Fruit fly (Drosophila melanogaster) whole organism, wandering third instar larva: Measurements from ENCODE around the gene Josd.

Experiments
- Abd-B ChIP-seq: fragments of >200 bp; optimal IDR thresholded peaks from 2 replicates; lab custom pipeline; 2017; ENCODE audit warnings: missing biosample characterization, missing genetic modification characterization
- CG32264 ChIP-seq: fragments of 200-800 bp; sonication (Bioruptor generic); optimal IDR thresholded peaks from 2 replicates; lab custom pipeline; 2016; ENCODE audit warnings: missing biosample characterization, missing genetic modification characterization
- CG9705 ChIP-seq: fragments of 200-800 bp; sonication (Bioruptor generic); optimal IDR thresholded peaks from 2 replicates; lab custom pipeline; 2018; ENCODE audit warnings: missing biosample characterization, mild to moderate bottlenecking, missing genetic modification characterization
- CrebA ChIP-seq: fragments of 200-800 bp; sonication (Bioruptor generic); optimal IDR thresholded peaks from 2 replicates; lab custom pipeline; 2016; ENCODE audit warnings: missing biosample characterization, mild to moderate bottlenecking, missing genetic modification characterization, borderline replicate concordance
- Dfd ChIP-seq: fragments of >200 bp; optimal IDR thresholded peaks from 2 replicates; lab custom pipeline; 2017; ENCODE audit warnings: missing biosample characterization, missing genetic modification characterization
- Dif ChIP-seq: fragments of 200-275, 200-300 bp; sonication (Bioruptor generic); optimal IDR thresholded peaks from 2 replicates; lab custom pipeline; 2018; ENCODE audit warnings: missing biosample characterization, missing genetic modification characterization; ENCODE audit not compliant: partially characterized antibody
- GATAd ChIP-seq: sonication (Bioruptor generic); optimal IDR thresholded peaks from 2 replicates; lab custom pipeline; 2016; ENCODE audit warnings: missing biosample characterization, missing genetic modification characterization
- HLH106 ChIP-seq: fragments of 200-800 bp; optimal IDR thresholded peaks from 3 replicates; lab custom pipeline; 2019; ENCODE audit warnings: missing biosample characterization, mild to moderate bottlenecking, missing genetic modification characterization, moderate library complexity
- Hnf4 ChIP-seq: fragments of 200-800 bp; sonication (Bioruptor generic); optimal IDR thresholded peaks from 2 replicates; lab custom pipeline; 2016; ENCODE audit warnings: missing biosample characterization, mild to moderate bottlenecking, missing genetic modification characterization
- Hr78 ChIP-seq: fragments of >200 bp; optimal IDR thresholded peaks from 2 replicates; lab custom pipeline; 2017; ENCODE audit warnings: missing biosample characterization, missing genetic modification characterization
- Hr83 ChIP-seq: fragments of 200-300 bp; sonication (Bioruptor generic); optimal IDR thresholded peaks from 2 replicates; lab custom pipeline; 2016; ENCODE audit warnings: missing biosample characterization, mild to moderate bottlenecking, missing genetic modification characterization, moderate library complexity; ENCODE audit not compliant: poor library complexity, severe bottlenecking
- Jra ChIP-seq: sonication (Bioruptor generic); optimal IDR thresholded peaks from 2 replicates; lab custom pipeline; 2016; ENCODE audit warnings: missing biosample characterization, missing genetic modification characterization
- Mio ChIP-seq: sonication (Bioruptor generic); optimal IDR thresholded peaks from 2 replicates; lab custom pipeline; 2016; ENCODE audit warnings: missing biosample characterization, missing genetic modification characterization
- Myc ChIP-seq: fragments of >200 bp; optimal IDR thresholded peaks from 2 replicates; lab custom pipeline; 2017
- N ChIP-seq: fragments of >200 bp; optimal IDR thresholded peaks from 2 replicates; lab custom pipeline; 2018; ENCODE audit warnings: missing biosample characterization, missing external identifiers, missing genetic modification characterization
- OdsH ChIP-seq: fragments of 200-800 bp; sonication (Bioruptor generic); optimal IDR thresholded peaks from 2 replicates; lab custom pipeline; 2016; ENCODE audit warnings: missing biosample characterization, mild to moderate bottlenecking, missing genetic modification characterization
- Rel ChIP-seq, 2 experiments: fragments of 200-800 bp; sonication (Bioruptor generic) in 1 of 2; optimal IDR thresholded peaks; 2 replicates in 1 of 2; 3 replicates in 1 of 2; lab custom pipeline; 2016 to 2019; ENCODE audit warnings: mild to moderate bottlenecking in 2 of 2, missing biosample characterization in 2 of 2, missing genetic modification characterization in 2 of 2, moderate library complexity in 1 of 2
- Sp1 ChIP-seq: fragments of 200-800 bp; sonication (Bioruptor generic); optimal IDR thresholded peaks from 3 replicates; lab custom pipeline; 2019; ENCODE audit warnings: missing biosample characterization, mild to moderate bottlenecking, missing genetic modification characterization, moderate library complexity
- Vsx2 ChIP-seq: fragments of 200-300, 225-300 bp; sonication (Bioruptor generic); optimal IDR thresholded peaks from 2 replicates; lab custom pipeline; 2018; ENCODE audit warnings: missing biosample characterization, missing genetic modification characterization; ENCODE audit not compliant: partially characterized antibody
- br ChIP-seq: fragments of 200-800 bp; sonication (Bioruptor generic); optimal IDR thresholded peaks from 2 replicates; lab custom pipeline; 2016; ENCODE audit warnings: missing biosample characterization, missing genetic modification characterization
- brk ChIP-seq: fragments of 200-800 bp; sonication (Bioruptor generic); optimal IDR thresholded peaks from 2 replicates; lab custom pipeline; 2016; ENCODE audit warnings: missing biosample characterization, mild to moderate bottlenecking, missing genetic modification characterization
- dl ChIP-seq, 2 experiments: fragments of 175-275, 200-275 bp in 1 of 2; fragments of 200-275 bp in 1 of 2; sonication (Bioruptor generic); optimal IDR thresholded peaks; lab custom pipeline; 2018; ENCODE audit warnings: mild to moderate bottlenecking in 2 of 2, missing biosample characterization in 2 of 2, missing genetic modification characterization in 2 of 2, moderate library complexity in 2 of 2; ENCODE audit not compliant: partially characterized antibody in 2 of 2, insufficient read depth in 1 of 2
- dmrt93B ChIP-seq: fragments of 200-800 bp; sonication (Bioruptor generic); optimal IDR thresholded peaks from 2 replicates; lab custom pipeline; 2018; ENCODE audit warnings: missing biosample characterization, mild to moderate bottlenecking, missing genetic modification characterization
- dsf ChIP-seq: sonication (Bioruptor generic); optimal IDR thresholded peaks from 2 replicates; lab custom pipeline; 2016; ENCODE audit warnings: missing biosample characterization, missing genetic modification characterization, borderline replicate concordance
- ey ChIP-seq: fragments of 200-800 bp; sonication (Bioruptor generic); optimal IDR thresholded peaks from 2 replicates; lab custom pipeline; 2016; ENCODE audit warnings: missing biosample characterization, missing genetic modification characterization
- foxo ChIP-seq, 2 experiments: fragments of 200-800 bp; sonication (Bioruptor generic); optimal IDR thresholded peaks; 2 replicates in 1 of 2; 3 replicates in 1 of 2; lab custom pipeline; 2016 to 2017; ENCODE audit warnings: missing biosample characterization in 2 of 2, missing genetic modification characterization in 2 of 2
- fru ChIP-seq: fragments of 200-800 bp; sonication (Bioruptor generic); optimal IDR thresholded peaks from 3 replicates; lab custom pipeline; 2016; ENCODE audit warnings: missing biosample characterization, mild to moderate bottlenecking, missing genetic modification characterization
- h ChIP-seq: fragments of 200-800 bp; sonication (Bioruptor generic); optimal IDR thresholded peaks from 3 replicates; lab custom pipeline; 2016; ENCODE audit warnings: missing biosample characterization, mild to moderate bottlenecking, missing genetic modification characterization
- jim ChIP-seq: fragments of 175-275, 200-325 bp; sonication (Bioruptor generic); optimal IDR thresholded peaks from 2 replicates; lab custom pipeline; 2016; ENCODE audit warnings: missing biosample characterization, mild to moderate bottlenecking, missing genetic modification characterization
- lola ChIP-seq: fragments of >200 bp; optimal IDR thresholded peaks from 2 replicates; lab custom pipeline; 2017; ENCODE audit warnings: missing biosample characterization, missing genetic modification characterization
- pan ChIP-seq: fragments of >200 bp; optimal IDR thresholded peaks from 2 replicates; lab custom pipeline; 2017
- psq ChIP-seq: fragments of 200-800 bp; sonication (Bioruptor generic); optimal IDR thresholded peaks from 3 replicates; lab custom pipeline; 2017; ENCODE audit warnings: missing biosample characterization, mild to moderate bottlenecking, missing genetic modification characterization, moderate library complexity
- rgr ChIP-seq: fragments of 200-800 bp; sonication (Bioruptor generic); optimal IDR thresholded peaks from 3 replicates; lab custom pipeline; 2016; ENCODE audit warnings: missing biosample characterization, mild to moderate bottlenecking, missing genetic modification characterization
- sage ChIP-seq: fragments of 200-800 bp; sonication (Bioruptor generic); optimal IDR thresholded peaks from 2 replicates; lab custom pipeline; 2016; ENCODE audit warnings: missing biosample characterization, mild to moderate bottlenecking, missing genetic modification characterization
- sv ChIP-seq: fragments of 200-800 bp; sonication (Bioruptor generic); optimal IDR thresholded peaks from 3 replicates; lab custom pipeline; 2016; ENCODE audit warnings: missing biosample characterization, missing genetic modification characterization
- tai ChIP-seq: sonication (Bioruptor generic); optimal IDR thresholded peaks from 2 replicates; lab custom pipeline; 2016; ENCODE audit warnings: missing biosample characterization, missing genetic modification characterization
- usp ChIP-seq: fragments of >200 bp; optimal IDR thresholded peaks from 2 replicates; lab custom pipeline; 2017; ENCODE audit warnings: missing biosample characterization, missing genetic modification characterization
- woc ChIP-seq: sonication (Bioruptor generic); optimal IDR thresholded peaks from 2 replicates; lab custom pipeline; 2016; ENCODE audit warnings: missing biosample characterization, mild to moderate bottlenecking, missing genetic modification characterization

Josd gene

dm6 chrX:6266092-6266491 is 5.1 kb downstream of the Josd start:
- no peak for TF ChIP-seq br (GFP tag; lab: Kevin White, UChicago)
- TF ChIP-seq HLH106: no peak
- TF ChIP-seq GATAd (GFP tag; lab: Kevin White, UChicago): no peak
- no peak for TF ChIP-seq N (GFP tag; lab: Kevin White, UChicago)
- no peak for TF ChIP-seq Hr78
- no peak for TF ChIP-seq Jra (GFP tag; lab: Kevin White, UChicago)
- no peak for TF ChIP-seq Rel (GFP tag; optimal IDR thresholded peaks at IDR 0.05; lab: Kevin White, UChicago)
- TF ChIP-seq Rel (tag; optimal IDR thresholded peaks at IDR 0.05; lab: Kevin White, UChicago): no peak
- no peak for TF ChIP-seq ey (GFP tag; lab: Kevin White, UChicago)
- TF ChIP-seq psq: no peak
- no peak for TF ChIP-seq CG32264
- no peak for TF ChIP-seq dsf (GFP tag; lab: Kevin White, UChicago)
- no peak for TF ChIP-seq lola
- TF ChIP-seq Dif (GFP tag; lab: Kevin White, UChicago): no peak
- no peak for TF ChIP-seq Myc (lab: Kevin White, UChicago)
- TF ChIP-seq dmrt93B (GFP tag; lab: Kevin White, UChicago): no peak
- no peak for TF ChIP-seq Hnf4 (GFP tag; lab: Kevin White, UChicago)
- no peak for TF ChIP-seq Sp1 (GFP tag; lab: Kevin White, UChicago)
- TF ChIP-seq tai (GFP tag; lab: Kevin White, UChicago): no peak
- TF ChIP-seq fru (GFP tag; lab: Kevin White, UChicago): no peak
- no peak for TF ChIP-seq h

- TF ChIP-seq psq (no peak), dmrt93B (GFP tag; lab: Kevin White, UChicago) (no peak), brk (no peak), tai (GFP tag; lab: Kevin White, UChicago) (no peak), Rel (GFP tag; optimal IDR thresholded peaks at IDR 0.05; lab: Kevin White, UChicago) (no peak), Rel (tag; optimal IDR thresholded peaks at IDR 0.05; lab: Kevin White, UChicago) (no peak), sage (no peak), CG32264 (no peak), foxo (GFP tag; optimal IDR thresholded peaks at IDR 0.05; lab: Kevin White, UChicago) (peak in 1 of 2 experiments; percentile 60), Jra (GFP tag; lab: Kevin White, UChicago) (no peak), jim (GFP tag; lab: Kevin White, UChicago) (no peak), Myc (lab: Kevin White, UChicago) (no peak), Dif (GFP tag; lab: Kevin White, UChicago) (no peak), HLH106 (peak; percentile 65), Dfd (no peak), dl (GFP tag; optimal IDR thresholded peaks at IDR 0.05; lab: Kevin White, UChicago; ENCODE audit: insufficient read depth in 1 of 2, partially characterized antibody in 2 of 2) (no peak), CG9705 (GFP tag; lab: Kevin White, UChicago) (peak; percentile 18), ey (GFP tag; lab: Kevin White, UChicago) (peak; percentile 54), Mio (GFP tag; lab: Kevin White, UChicago) (no peak), GATAd (GFP tag; lab: Kevin White, UChicago) (no peak), fru (GFP tag; lab: Kevin White, UChicago) (peak; percentile 32), usp (GFP tag; lab: Kevin White, UChicago) (no peak), Hr83 (GFP tag; lab: Kevin White, UChicago) (no peak), sv (GFP tag; lab: Kevin White, UChicago) (peak; percentile 43), OdsH (no peak), pan (lab: Kevin White, UChicago) (no peak), N (GFP tag; lab: Kevin White, UChicago) (no peak), Hnf4 (GFP tag; lab: Kevin White, UChicago) (peak; percentile 27), Abd-B (GFP tag; lab: Kevin White, UChicago) (no peak), CrebA (GFP tag; lab: Kevin White, UChicago) (no peak), lola (no peak), woc (GFP tag; lab: Kevin White, UChicago) (peak; percentile 76), Vsx2 (GFP tag; lab: Kevin White, UChicago) (no peak), Hr78 (no peak), br (GFP tag; lab: Kevin White, UChicago) (peak; percentile 38), dsf (GFP tag; lab: Kevin White, UChicago) (no peak), Sp1 (GFP tag; lab: Kevin White, UChicago) (peak; percentile 36), h (peak; percentile 35), rgr (GFP tag; lab: Kevin White, UChicago) (peak; percentile 13)
Observed at dm6 chrX:6267187-6267711, 6.3 kb downstream of the Josd start, which contains the start of gene schlank. schlank (minus strand) TSS chrX:6267228.
